Fruit fly (Drosophila melanogaster): ENCODE measurements around the gene Gr94a.
A peak's percentile ranks its signal among the peaks of the same experiment; 100 is the strongest.

- TF ChIP-seq CG5953 (GFP tag; IDR thresholded peaks at IDR 0.05), result no peak
- peak; percentile 1 for TF ChIP-seq CG10274 (GFP tag; optimal IDR thresholded peaks at IDR 0.05)
Observed at dm6 chr3R:23028506-23028905, 23.0 kb upstream of the Gr94a start.

Measured in whole organism, embryonic.